Fruit fly (Drosophila melanogaster) whole organism, embryonic: ENCODE data around the gene gish.

Source experiments
- Bgb ChIP-seq: fragments of 200-800 bp; sonication (Bioruptor generic); IDR thresholded peaks from 2 replicates; pipeline ENCODE4 v1.3.6; 2022; ENCODE audit warnings: missing biosample characterization, missing genetic modification characterization; ENCODE audit not compliant: partially characterized antibody
- CG10274 ChIP-seq: fragments of 200-800 bp; sonication (Bioruptor generic); optimal IDR thresholded peaks from 3 replicates; lab custom pipeline; 2017; ENCODE audit warnings: missing biosample characterization, mild to moderate bottlenecking, missing genetic modification characterization
- CG10462 ChIP-seq: fragments of 200-800 bp; sonication (Bioruptor generic); optimal IDR thresholded peaks from 2 replicates; lab custom pipeline; 2016; ENCODE audit warnings: missing biosample characterization, missing genetic modification characterization
- CG10543 ChIP-seq: fragments of 200-800 bp; sonication (Bioruptor generic); optimal IDR thresholded peaks from 3 replicates; lab custom pipeline; 2017; ENCODE audit warnings: missing biosample characterization, mild to moderate bottlenecking, missing genetic modification characterization, moderate library complexity
- CG12769 ChIP-seq: fragments of 200-800 bp; sonication (Bioruptor generic); optimal IDR thresholded peaks from 2 replicates; lab custom pipeline; 2019; ENCODE audit warnings: missing biosample characterization, mild to moderate bottlenecking, missing genetic modification characterization, moderate library complexity
- CG13123 ChIP-seq: fragments of 200-800 bp; sonication (Bioruptor generic); optimal IDR thresholded peaks from 2 replicates; lab custom pipeline; 2016; ENCODE audit warnings: missing biosample characterization, missing genetic modification characterization
- CG13287 ChIP-seq: fragments of 200-800 bp; sonication (Bioruptor generic); IDR thresholded peaks from 2 replicates; pipeline ENCODE4 v1.3.6; 2022; ENCODE audit warnings: missing biosample characterization, missing genetic modification characterization; ENCODE audit not compliant: partially characterized antibody
- CG13424 ChIP-seq: fragments of 200-800 bp; sonication (Bioruptor generic); optimal IDR thresholded peaks from 2 replicates; lab custom pipeline; 2019; ENCODE audit warnings: missing biosample characterization, mild to moderate bottlenecking, missing genetic modification characterization, moderate library complexity
- CG15514 ChIP-seq: fragments of 200-800 bp; sonication (Bioruptor generic); optimal IDR thresholded peaks from 3 replicates; lab custom pipeline; 2017; ENCODE audit warnings: missing biosample characterization, missing genetic modification characterization, mild to moderate bottlenecking, moderate library complexity, missing genetic modification reagents
- CG16813 ChIP-seq: fragments of 200-800 bp; sonication (Bioruptor generic); IDR thresholded peaks from 3 replicates; pipeline ENCODE4 v1.3.6; 2022; ENCODE audit warnings: missing biosample characterization, missing genetic modification characterization; ENCODE audit not compliant: partially characterized antibody
- CG17912 ChIP-seq: fragments of 200-800 bp; sonication (Bioruptor generic); optimal IDR thresholded peaks from 2 replicates; lab custom pipeline; 2018; ENCODE audit warnings: missing biosample characterization, mild to moderate bottlenecking, missing genetic modification characterization
- CG2678 ChIP-seq: fragments of 200-800 bp; sonication (Bioruptor generic); optimal IDR thresholded peaks from 3 replicates; lab custom pipeline; 2019; ENCODE audit warnings: missing biosample characterization, mild to moderate bottlenecking, missing genetic modification characterization, moderate library complexity
- CG33557 ChIP-seq: fragments of 200-800 bp; sonication (Bioruptor generic); optimal IDR thresholded peaks from 2 replicates; lab custom pipeline; 2019; ENCODE audit warnings: missing biosample characterization, mild to moderate bottlenecking, missing genetic modification characterization, moderate library complexity
- CG3726 ChIP-seq: fragments of 200-800 bp; sonication (Bioruptor generic); IDR thresholded peaks from 3 replicates; pipeline ENCODE4, ENCODE4 v1.3.6; 2022; ENCODE audit warnings: missing biosample characterization, missing genetic modification characterization
- CG5953 ChIP-seq: fragments of 200-800 bp; sonication (Bioruptor generic); IDR thresholded peaks from 2 replicates; pipeline ENCODE4 v1.3.6; 2022; ENCODE audit warnings: missing biosample characterization, missing genetic modification characterization
- CG6765 ChIP-seq: fragments of 200-800 bp; sonication (Bioruptor generic); optimal IDR thresholded peaks from 3 replicates; lab custom pipeline; 2017; ENCODE audit warnings: missing biosample characterization, mild to moderate bottlenecking, missing genetic modification characterization
- CG9727 ChIP-seq: fragments of 200-800 bp; sonication (Bioruptor generic); optimal IDR thresholded peaks from 3 replicates; lab custom pipeline; 2017; ENCODE audit warnings: missing biosample characterization, mild to moderate bottlenecking, missing genetic modification characterization
- Dfd ChIP-seq, 2 experiments: fragments of >200 bp; optimal IDR thresholded peaks; 2 replicates each; lab custom pipeline; 2017; ENCODE audit warnings: missing biosample characterization in 2 of 2, missing genetic modification characterization in 2 of 2
- Doc3 ChIP-seq: fragments of 200-800 bp; sonication (Bioruptor generic); IDR thresholded peaks from 3 replicates; pipeline ENCODE4 v1.3.6; 2022; ENCODE audit warnings: missing biosample characterization, missing genetic modification characterization; ENCODE audit not compliant: partially characterized antibody
- Dp ChIP-seq: fragments of 200-800 bp; sonication (Bioruptor generic); optimal IDR thresholded peaks from 2 replicates; lab custom pipeline; 2018; ENCODE audit warnings: missing biosample characterization, mild to moderate bottlenecking, missing genetic modification characterization, moderate library complexity
- E2f2 ChIP-seq: fragments of 200-800 bp; sonication (Bioruptor generic); IDR thresholded peaks from 2 replicates; pipeline ENCODE4 v1.3.6; 2022; ENCODE audit warnings: missing biosample characterization, missing genetic modification characterization
- Ets97D ChIP-seq: fragments of 200-800 bp; sonication (Bioruptor generic); optimal IDR thresholded peaks from 3 replicates; lab custom pipeline; 2016; ENCODE audit warnings: missing biosample characterization, missing genetic modification characterization
- HLHmδ ChIP-seq: fragments of 200-800 bp; sonication (Bioruptor generic); optimal IDR thresholded peaks from 2 replicates; lab custom pipeline; 2018; ENCODE audit warnings: missing biosample characterization, mild to moderate bottlenecking, missing genetic modification characterization, moderate library complexity
- Hey ChIP-seq: fragments of 200-800 bp; sonication (Bioruptor generic); optimal IDR thresholded peaks from 3 replicates; lab custom pipeline; 2018; ENCODE audit warnings: missing biosample characterization, mild to moderate bottlenecking, missing genetic modification characterization
- Neu2 ChIP-seq: fragments of 200-800 bp; sonication (Bioruptor generic); optimal IDR thresholded peaks from 3 replicates; lab custom pipeline; 2016; ENCODE audit warnings: missing biosample characterization, missing genetic modification characterization, borderline replicate concordance
- Oli ChIP-seq: fragments of 200-800 bp; sonication (Bioruptor generic); optimal IDR thresholded peaks from 2 replicates; lab custom pipeline; 2018; ENCODE audit warnings: missing biosample characterization, mild to moderate bottlenecking, missing genetic modification characterization, moderate library complexity
- Pdp1 ChIP-seq, 2 experiments: fragments of 200-800 bp; sonication (Bioruptor generic); optimal IDR thresholded peaks; 3 replicates each; lab custom pipeline; 2016; ENCODE audit warnings: missing biosample characterization in 2 of 2, missing genetic modification characterization in 2 of 2, mild to moderate bottlenecking in 1 of 2, moderate library complexity in 1 of 2
- Spps ChIP-seq: fragments of 200-800 bp; sonication (Bioruptor generic); optimal IDR thresholded peaks from 2 replicates; lab custom pipeline; 2018; ENCODE audit warnings: missing biosample characterization, mild to moderate bottlenecking, missing genetic modification characterization
- Usf ChIP-seq: fragments of 200-800 bp; sonication (Bioruptor generic); optimal IDR thresholded peaks from 2 replicates; lab custom pipeline; 2017; ENCODE audit warnings: missing genotype, missing biosample characterization, missing genetic modification characterization
- Vsx1 ChIP-seq: fragments of 200-800 bp; sonication (Bioruptor generic); optimal IDR thresholded peaks from 2 replicates; lab custom pipeline; 2017; ENCODE audit warnings: missing biosample characterization, mild to moderate bottlenecking, missing genetic modification characterization, missing genetic modification reagents
- Xbp1 ChIP-seq: fragments of 200-800 bp; sonication (Bioruptor generic); optimal IDR thresholded peaks from 3 replicates; lab custom pipeline; 2016; ENCODE audit warnings: missing biosample characterization, mild to moderate bottlenecking, missing genetic modification characterization
- al ChIP-seq: fragments of 200-800 bp; sonication (Bioruptor generic); IDR thresholded peaks from 2 replicates; pipeline ENCODE4 v1.3.6; 2022; ENCODE audit warnings: missing biosample characterization, missing genetic modification characterization
- caup ChIP-seq: fragments of 200-800 bp; sonication (Bioruptor generic); optimal IDR thresholded peaks from 3 replicates; lab custom pipeline; 2017; ENCODE audit warnings: missing biosample characterization, mild to moderate bottlenecking, missing genetic modification characterization, moderate library complexity; ENCODE audit not compliant: severe bottlenecking
- chn ChIP-seq: fragments of 200-800 bp; sonication (Bioruptor generic); optimal IDR thresholded peaks from 2 replicates; lab custom pipeline; 2016; ENCODE audit warnings: missing biosample characterization, missing genetic modification characterization
- ci ChIP-seq: fragments of 200-800 bp; sonication (Bioruptor generic); IDR thresholded peaks from 3 replicates; pipeline ENCODE4 v1.3.6; 2022; ENCODE audit warnings: missing biosample characterization, missing genetic modification characterization
- crol ChIP-seq: fragments of 200-800 bp; sonication (Bioruptor generic); IDR thresholded peaks from 2 replicates; pipeline ENCODE4 v1.3.6; 2022; ENCODE audit warnings: missing biosample characterization, missing genetic modification characterization
- cwo ChIP-seq: fragments of 200-800 bp; sonication (Bioruptor generic); optimal IDR thresholded peaks from 3 replicates; lab custom pipeline; 2017; ENCODE audit warnings: missing biosample characterization, missing genetic modification characterization, mild to moderate bottlenecking, moderate library complexity, missing genetic modification reagents
- en ChIP-seq: fragments of 200-800 bp; sonication (Bioruptor generic); optimal IDR thresholded peaks from 2 replicates; lab custom pipeline; 2016; ENCODE audit warnings: missing biosample characterization, missing genetic modification characterization
- fd3F ChIP-seq: fragments of 200-800 bp; sonication (Bioruptor generic); optimal IDR thresholded peaks from 2 replicates; lab custom pipeline; 2018; ENCODE audit warnings: missing biosample characterization, mild to moderate bottlenecking, missing genetic modification characterization, moderate library complexity
- grn ChIP-seq: fragments of 200-800 bp; sonication (Bioruptor generic); optimal IDR thresholded peaks from 3 replicates; lab custom pipeline; 2017; ENCODE audit warnings: missing biosample characterization, missing genetic modification characterization
- her ChIP-seq: fragments of 200-800 bp; sonication (Bioruptor generic); optimal IDR thresholded peaks from 2 replicates; lab custom pipeline; 2016; ENCODE audit warnings: missing biosample characterization, missing genetic modification characterization
- lilli ChIP-seq: fragments of 200-800 bp; sonication (Bioruptor generic); optimal IDR thresholded peaks from 3 replicates; lab custom pipeline; 2016; ENCODE audit warnings: missing biosample characterization, missing genetic modification characterization
- pros ChIP-seq: fragments of 200-800 bp; sonication (Bioruptor generic); optimal IDR thresholded peaks from 3 replicates; lab custom pipeline; 2019; ENCODE audit warnings: missing biosample characterization, mild to moderate bottlenecking, missing genetic modification characterization, moderate library complexity
- pzg ChIP-seq: fragments of 200-800 bp; sonication (Bioruptor generic); optimal IDR thresholded peaks from 3 replicates; lab custom pipeline; 2018; ENCODE audit warnings: missing biosample characterization, mild to moderate bottlenecking, missing genetic modification characterization, moderate library complexity
- rib ChIP-seq: fragments of 200-800 bp; sonication (Bioruptor generic); IDR thresholded peaks from 2 replicates; pipeline ENCODE4 v1.3.6; 2022; ENCODE audit warnings: missing biosample characterization, missing genetic modification characterization
- run ChIP-seq: fragments of 200-800 bp; sonication (Bioruptor generic); optimal IDR thresholded peaks from 3 replicates; lab custom pipeline; 2018; ENCODE audit warnings: missing biosample characterization, mild to moderate bottlenecking, missing genetic modification characterization
- sqz ChIP-seq: fragments of 200-800 bp; sonication (Bioruptor generic); optimal IDR thresholded peaks from 3 replicates; lab custom pipeline; 2018; ENCODE audit warnings: missing biosample characterization, mild to moderate bottlenecking, missing genetic modification characterization
- stc ChIP-seq: fragments of 200-800 bp; sonication (Bioruptor generic); IDR thresholded peaks from 2 replicates; pipeline ENCODE4 v1.3.6; 2022; ENCODE audit warnings: missing biosample characterization, missing genetic modification characterization
- yki ChIP-seq: fragments of >200 bp; optimal IDR thresholded peaks from 3 replicates; lab custom pipeline; 2018

gish gene

DNA sequence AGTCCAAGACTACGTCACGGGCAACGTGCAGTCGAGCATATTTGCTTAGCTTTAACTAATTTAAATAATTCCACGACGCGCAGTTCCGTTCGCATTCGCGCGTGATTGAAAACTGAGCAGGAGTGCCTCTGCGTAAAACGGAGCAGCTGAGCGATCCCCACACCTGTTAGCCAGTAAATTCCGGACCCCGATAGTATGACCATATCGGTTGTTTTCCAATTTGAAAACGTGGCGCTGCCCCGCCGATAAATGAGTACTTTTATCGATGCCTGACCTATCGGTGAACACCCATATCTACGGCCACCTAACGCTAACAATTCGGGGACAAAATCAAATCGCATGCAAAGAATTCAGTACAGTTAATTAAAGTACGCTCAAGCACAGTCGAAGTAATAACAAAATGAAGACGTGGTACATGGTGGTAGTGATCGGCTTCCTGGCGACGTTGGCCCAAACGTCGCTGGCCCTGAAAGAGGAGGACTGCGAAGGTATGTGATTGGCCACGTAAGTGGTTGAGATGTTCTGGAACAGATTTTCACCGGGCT is 76.9 kb downstream of the gish start, which contains the start of the genes CG14879 and Manf (continued):
- TF ChIP-seq en (GFP tag; lab: Kevin White, UChicago), result no peak
- TF ChIP-seq stc, result no peak
- TF ChIP-seq run (tag; lab: Kevin White, UChicago), result no peak
- TF ChIP-seq pros (GFP tag; lab: Kevin White, UChicago), result no peak
- TF ChIP-seq E2f2 (GFP tag; lab: Robert Waterston, UW), result peak; percentile 96
- peak; percentile 31 for TF ChIP-seq cwo (GFP tag; lab: Kevin White, UChicago)
- no peak for TF ChIP-seq grn (GFP tag; lab: Kevin White, UChicago)
- peak; percentile 40; the same call in 2 of the 3 replicates for TF ChIP-seq Doc3
- no peak for TF ChIP-seq Usf (GFP tag; lab: Kevin White, UChicago)
- 0 out of 2 replicates have a peak, but pooled peaks have one; percentile 16 for TF ChIP-seq CG5953 (GFP tag; lab: Robert Waterston, UW)
- no peak for TF ChIP-seq Spps (tag; lab: Kevin White, UChicago)
- no peak for TF ChIP-seq fd3F (GFP tag; lab: Kevin White, UChicago)
- TF ChIP-seq yki (lab: Kevin White, UChicago), result no peak
- TF ChIP-seq Pdp1 (GFP tag; optimal IDR thresholded peaks at IDR 0.05; lab: Kevin White, UChicago), result peak in 1 of 2 experiments; percentile 26
- TF ChIP-seq pzg (GFP tag; lab: Kevin White, UChicago), result peak; percentile 86
- no peak for TF ChIP-seq Vsx1 (GFP tag; lab: Kevin White, UChicago)
- TF ChIP-seq CG6765 (GFP tag; lab: Kevin White, UChicago), result no peak
- peak; percentile 17 for TF ChIP-seq lilli
- TF ChIP-seq CG13287, result peak; percentile 77
- no peak for TF ChIP-seq her (GFP tag; lab: Kevin White, UChicago)
- peak; percentile 19 for TF ChIP-seq CG9727 (GFP tag; lab: Kevin White, UChicago)
- no peak for TF ChIP-seq Ets97D (GFP tag; lab: Kevin White, UChicago)
- no peak for TF ChIP-seq caup (GFP tag; lab: Kevin White, UChicago)
- peak; percentile 98 for TF ChIP-seq CG12769 (tag; lab: Kevin White, UChicago)
- no peak for TF ChIP-seq al (GFP tag; lab: Robert Waterston, UW)
- TF ChIP-seq Oli, result no peak
- no peak for TF ChIP-seq CG10274 (GFP tag; lab: Kevin White, UChicago)
- TF ChIP-seq CG13424, result no peak
- TF ChIP-seq CG15514 (GFP tag; lab: Kevin White, UChicago), result peak; percentile 77
- TF ChIP-seq Xbp1 (GFP tag; lab: Kevin White, UChicago), result peak; percentile 82
- TF ChIP-seq Bgb (GFP tag; lab: Robert Waterston, UW), result peak; percentile 62
- no peak for TF ChIP-seq chn
- no peak for TF ChIP-seq CG10462 (GFP tag; lab: Kevin White, UChicago)
- TF ChIP-seq HLHmδ (GFP tag; lab: Kevin White, UChicago), result peak; percentile 7
- 0 out of 3 replicates have a peak, but pooled peaks have one; percentile 35 for TF ChIP-seq CG16813 (GFP tag; lab: Robert Waterston, UW)
- no peak for TF ChIP-seq sqz
- TF ChIP-seq rib (GFP tag; lab: Robert Waterston, UW), result peak; percentile 30; the same call in 1 of the 2 replicates
- TF ChIP-seq Hey (tag; lab: Kevin White, UChicago), result no peak
- no peak for TF ChIP-seq CG3726 (GFP tag; lab: Robert Waterston, UW)
- no peak for TF ChIP-seq CG33557 (GFP tag; lab: Kevin White, UChicago)
- TF ChIP-seq CG2678 (tag; lab: Kevin White, UChicago), result no peak
- TF ChIP-seq CG13123 (GFP tag; lab: Kevin White, UChicago), result no peak
- no peak for TF ChIP-seq crol (GFP tag; lab: Robert Waterston, UW)
- peak; percentile 61; the same call in 1 of the 3 replicates for TF ChIP-seq ci (GFP tag; lab: Robert Waterston, UW)
- peak; percentile 90 for TF ChIP-seq Dp (GFP tag; lab: Kevin White, UChicago)
- no peak for TF ChIP-seq Neu2 (GFP tag; lab: Kevin White, UChicago)
- TF ChIP-seq CG10543 (GFP tag; lab: Kevin White, UChicago), result peak; percentile 13
- TF ChIP-seq Dfd (GFP tag; optimal IDR thresholded peaks at IDR 0.05; lab: Kevin White, UChicago), result no peak
- peak; percentile 30 for TF ChIP-seq CG17912 (GFP tag; lab: Kevin White, UChicago)
